Comparison of ENCODE assay signal across 5 fruit fly cellular contexts in genomic region chr3R:4390133-4390532, dm6.
TF ChIP-seq lines count a peak whose summit lies in the region.

Gene CG14646 (plus strand): TSS chr3R:4390366.

- no peak for TF ChIP-seq CTCF in whole organism, embryonic (GFP tag; optimal IDR thresholded peaks at IDR 0.05; lab: Kevin White, UChicago)

TF ChIP-seq in whole organism, adult, 20 proteins besides CTCF, POLR2A, EP300 and RAD21:
- TF ChIP-seq bab1 (GFP tag; optimal IDR thresholded peaks at IDR 0.05; lab: Kevin White, UChicago): peak; percentile 41
- no peak for TF ChIP-seq Mnt (GFP tag; optimal IDR thresholded peaks at IDR 0.05; lab: Kevin White, UChicago)
- peak; percentile 19 for TF ChIP-seq tj (GFP tag; optimal IDR thresholded peaks at IDR 0.05; lab: Kevin White, UChicago)
- TF ChIP-seq toe (GFP tag; optimal IDR thresholded peaks at IDR 0.05; lab: Kevin White, UChicago): no peak
- no peak for TF ChIP-seq CG7101 (tag; optimal IDR thresholded peaks at IDR 0.05; lab: Kevin White, UChicago)

TF ChIP-seq in whole organism, embryonic, 481 proteins besides CTCF, POLR2A, EP300 and RAD21 (continues in another document):
- TF ChIP-seq CG1603 (tag; optimal IDR thresholded peaks at IDR 0.05; lab: Kevin White, UChicago) (peak; percentile 30), lola (GFP tag; optimal IDR thresholded peaks at IDR 0.05; lab: Kevin White, UChicago) (no peak), CG32772 (GFP tag; IDR thresholded peaks at IDR 0.05; lab: Robert Waterston, UW) (no peak), sna (GFP tag; IDR thresholded peaks at IDR 0.05; lab: Robert Waterston, UW; ENCODE audit: partially characterized antibody) (peak; percentile 78), MBD-R2 (GFP tag; IDR thresholded peaks at IDR 0.05; lab: Robert Waterston, UW) (peak; percentile 64; the same call in 1 of the 2 replicates), Ets97D (GFP tag; optimal IDR thresholded peaks at IDR 0.05; lab: Kevin White, UChicago) (peak; percentile 24), CG8290 (GFP tag; optimal IDR thresholded peaks at IDR 0.05; lab: Kevin White, UChicago) (no peak), CG8290 (tag; optimal IDR thresholded peaks at IDR 0.05; lab: Kevin White, UChicago) (peak in 1 of 2 experiments; percentile 40), Awh (GFP tag; IDR thresholded peaks at IDR 0.05; lab: Robert Waterston, UW) (no peak), ttk (GFP tag; IDR thresholded peaks at IDR 0.05; lab: Robert Waterston, UW) (no peak), Myb (GFP tag; optimal IDR thresholded peaks at IDR 0.05; lab: Kevin White, UChicago) (peak; percentile 15), Fer1 (GFP tag; optimal IDR thresholded peaks at IDR 0.05; lab: Kevin White, UChicago) (peak; percentile 3), jumu (GFP tag; optimal IDR thresholded peaks at IDR 0.05; lab: Kevin White, UChicago) (no peak), Sry-δ (GFP tag; optimal IDR thresholded peaks at IDR 0.05; lab: Kevin White, UChicago) (peak; percentile 86), grau (tag; optimal IDR thresholded peaks at IDR 0.05; lab: Kevin White, UChicago) (no peak), CG7839 (tag; optimal IDR thresholded peaks at IDR 0.05; lab: Kevin White, UChicago) (no peak), CG3838 (GFP tag; optimal IDR thresholded peaks at IDR 0.05; lab: Kevin White, UChicago) (no peak), CG11398 (GFP tag; optimal IDR thresholded peaks at IDR 0.05; lab: Kevin White, UChicago) (peak; percentile 2), D19B (GFP tag; optimal IDR thresholded peaks at IDR 0.05; lab: Kevin White, UChicago) (no peak), CG3407 (GFP tag; optimal IDR thresholded peaks at IDR 0.05; lab: Kevin White, UChicago) (no peak), tna (GFP tag; IDR thresholded peaks at IDR 0.05; lab: Robert Waterston, UW; ENCODE audit: partially characterized antibody) (peak; percentile 56; the same call in 1 of the 2 replicates)

TF ChIP-seq in whole organism, prepupa, 60 proteins besides CTCF, POLR2A, EP300 and RAD21:
- TF ChIP-seq CG6854 (GFP tag; optimal IDR thresholded peaks at IDR 0.05; lab: Kevin White, UChicago) (peak; percentile 12), esn (GFP tag; optimal IDR thresholded peaks at IDR 0.05; lab: Kevin White, UChicago) (peak; percentile 17), Eip78C (GFP tag; lab: Kevin White, UChicago) (peak; percentile 37), net (GFP tag; optimal IDR thresholded peaks at IDR 0.05; lab: Kevin White, UChicago) (no peak), CG8119 (GFP tag; IDR thresholded peaks at IDR 0.05; lab: Robert Waterston, UW) (0 out of 3 replicates have a peak, but pooled peaks have one; percentile 22)

TF ChIP-seq in whole organism, pupa, 21 proteins besides CTCF, POLR2A, EP300 and RAD21:
- TF ChIP-seq CG17806 (tag; optimal IDR thresholded peaks at IDR 0.05; lab: Kevin White, UChicago): no peak
- peak; percentile 12; the same call in 1 of the 3 replicates for TF ChIP-seq CG4496 (GFP tag; IDR thresholded peaks at IDR 0.05; lab: Robert Waterston, UW)
TF ChIP-seq in whole organism, pupa: peak in this region for 1.

TF ChIP-seq in whole organism, wandering third instar larva, 38 proteins besides CTCF, POLR2A, EP300 and RAD21:
- no peak for TF ChIP-seq Rel (GFP tag; optimal IDR thresholded peaks at IDR 0.05; lab: Kevin White, UChicago)
- TF ChIP-seq Rel (tag; optimal IDR thresholded peaks at IDR 0.05; lab: Kevin White, UChicago): peak; percentile 21
- TF ChIP-seq Myc (optimal IDR thresholded peaks at IDR 0.05; lab: Kevin White, UChicago): peak; percentile 67
- no peak for TF ChIP-seq Dfd (GFP tag; optimal IDR thresholded peaks at IDR 0.05; lab: Kevin White, UChicago)
- no peak for TF ChIP-seq Dif (GFP tag; optimal IDR thresholded peaks at IDR 0.05; lab: Kevin White, UChicago; ENCODE audit: partially characterized antibody)
- peak; percentile 63 for TF ChIP-seq Hr83 (GFP tag; optimal IDR thresholded peaks at IDR 0.05; lab: Kevin White, UChicago; ENCODE audit: poor library complexity, severe bottlenecking)
